Worm (Caenorhabditis elegans) whole organism, L4 larva: ENCODE data around the gene glr-2.

ENCODE experiments used
- arid-1 ChIP-seq: fragments of 200-800 bp; sonication (Bioruptor generic); conservative IDR thresholded peaks from 2 replicates; pipeline ENCODE4 v1.3.6; 2022; ENCODE audit warnings: missing genetic modification reagents, missing genetic modification characterization, missing compliant biosample characterization
- ceh-62 ChIP-seq: sonication (generic microtip); optimal IDR thresholded peaks from 2 replicates; lab custom pipeline; 2017; ENCODE audit warnings: missing biosample characterization, missing genetic modification characterization
- nhr-76 ChIP-seq: fragments of 150-350 bp; optimal IDR thresholded peaks from 2 replicates; lab custom pipeline; 2014; ENCODE audit warnings: missing biosample characterization, missing genetic modification characterization
- pqm-1 ChIP-seq: sonication (generic microtip); optimal IDR thresholded peaks from 2 replicates; lab custom pipeline; 2017; ENCODE audit warnings: missing biosample characterization, missing genetic modification characterization
- tag-97 ChIP-seq: fragments of 200-800 bp; sonication (Bioruptor generic); IDR thresholded peaks from 2 replicates; pipeline ENCODE4 v1.3.6; 2022; ENCODE audit warnings: missing genetic modification characterization, missing compliant biosample characterization

DNA sequence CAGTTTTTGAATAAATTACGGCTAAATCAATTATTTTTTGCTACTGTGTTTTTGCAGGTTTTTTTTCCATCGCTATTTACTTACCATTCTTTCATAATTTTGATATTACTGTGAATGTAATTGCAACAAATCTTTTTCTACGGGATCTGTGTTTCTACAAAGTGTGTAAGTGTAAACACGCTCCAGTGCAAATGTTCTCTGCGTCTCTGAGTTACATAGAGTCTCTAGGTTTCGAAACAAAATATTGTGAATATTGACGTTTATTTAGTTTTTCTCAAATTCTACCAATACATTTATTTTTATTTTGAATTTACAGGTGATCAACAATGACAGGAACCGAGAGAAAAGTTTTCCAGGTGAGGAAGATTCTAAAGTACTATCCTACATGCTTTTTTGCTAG lies 39.3 kb upstream of the glr-2 start, which contains the start of gene yju-2:
- TF ChIP-seq nhr-76 (tag; lab: Kevin White, UChicago), result no peak
- no peak for TF ChIP-seq ceh-62 (tag; lab: Kevin White, UChicago)
- TF ChIP-seq arid-1, result no peak
- TF ChIP-seq tag-97 (GFP tag; lab: Robert Waterston, UW), result no peak
- no peak for TF ChIP-seq pqm-1
